Fruit fly (Drosophila melanogaster): ENCODE data around the gene laf.

laf gene

dm6 chr3R:4913181-4913580 is 34.8 kb upstream of the laf start (continued):
- no peak for TF ChIP-seq usp (GFP tag; optimal IDR thresholded peaks at IDR 0.05)
- no peak for TF ChIP-seq bbx (GFP tag; IDR thresholded peaks at IDR 0.05; ENCODE audit: partially characterized antibody)
- TF ChIP-seq Lim3 (GFP tag; IDR thresholded peaks at IDR 0.05): no peak
- no peak for TF ChIP-seq CG4617 (GFP tag; optimal IDR thresholded peaks at IDR 0.05; ENCODE audit: borderline replicate concordance)
- TF ChIP-seq E2f2 (GFP tag; IDR thresholded peaks at IDR 0.05): no peak
- no peak for TF ChIP-seq sqz (GFP tag; optimal IDR thresholded peaks at IDR 0.05)
- TF ChIP-seq dysf (GFP tag; IDR thresholded peaks at IDR 0.05): peak; percentile 32; the same call in 1 of the 3 replicates
- TF ChIP-seq mirr (GFP tag; optimal IDR thresholded peaks at IDR 0.05): no peak
- TF ChIP-seq seq (GFP tag; IDR thresholded peaks at IDR 0.05): no peak
- no peak for TF ChIP-seq tap (tag; optimal IDR thresholded peaks at IDR 0.05)
- TF ChIP-seq Xrp1 (GFP tag; IDR thresholded peaks at IDR 0.05): no peak
- peak; percentile 11 for TF ChIP-seq CG2678 (tag; optimal IDR thresholded peaks at IDR 0.05)
- no peak for TF ChIP-seq CG10959 (GFP tag; IDR thresholded peaks at IDR 0.05)
- no peak for TF ChIP-seq crol (GFP tag; IDR thresholded peaks at IDR 0.05)
- TF ChIP-seq dpn (GFP tag; optimal IDR thresholded peaks at IDR 0.05): peak in 1 of 2 experiments; percentile 7
- no peak for TF ChIP-seq YL-1 (GFP tag; optimal IDR thresholded peaks at IDR 0.05)
- no peak for TF ChIP-seq CG3838 (GFP tag; optimal IDR thresholded peaks at IDR 0.05)
- no peak for TF ChIP-seq MTF-1 (GFP tag; optimal IDR thresholded peaks at IDR 0.05; ENCODE audit: borderline replicate concordance)
- no peak for TF ChIP-seq CG7987 (GFP tag; optimal IDR thresholded peaks at IDR 0.05)
- TF ChIP-seq CG17568 (GFP tag; optimal IDR thresholded peaks at IDR 0.05): no peak
- no peak for TF ChIP-seq Max (GFP tag; optimal IDR thresholded peaks at IDR 0.05)
- no peak for TF ChIP-seq stc (GFP tag; IDR thresholded peaks at IDR 0.05)
- TF ChIP-seq Dad (GFP tag; optimal IDR thresholded peaks at IDR 0.05): no peak
- no peak for TF ChIP-seq CG2889 (GFP tag; IDR thresholded peaks at IDR 0.05)
- TF ChIP-seq CG7556 (GFP tag; optimal IDR thresholded peaks at IDR 0.05): peak; percentile 27
- TF ChIP-seq CG12942 (GFP tag; optimal IDR thresholded peaks at IDR 0.05): no peak
- no peak for TF ChIP-seq ATbp (GFP tag; optimal IDR thresholded peaks at IDR 0.05)
- TF ChIP-seq CG4820 (GFP tag; optimal IDR thresholded peaks at IDR 0.05): no peak

dm6 chr3R:4912130-4912549 is 33.8 kb upstream of the laf start:
- no peak for TF ChIP-seq HLH4C (GFP tag; IDR thresholded peaks at IDR 0.05; ENCODE audit: partially characterized antibody)
- no peak for TF ChIP-seq Dfd (GFP tag; optimal IDR thresholded peaks at IDR 0.05)
- TF ChIP-seq CG18262 (tag; optimal IDR thresholded peaks at IDR 0.05): peak; percentile 54
- peak; percentile 30 for TF ChIP-seq sqz (GFP tag; optimal IDR thresholded peaks at IDR 0.05)
- peak; percentile 77 for TF ChIP-seq cg (GFP tag; optimal IDR thresholded peaks at IDR 0.05)
- peak; percentile 6 for TF ChIP-seq chn (GFP tag; optimal IDR thresholded peaks at IDR 0.05)
- peak; percentile 80 for TF ChIP-seq dysf (GFP tag; IDR thresholded peaks at IDR 0.05)
- TF ChIP-seq CG15696 (tag; optimal IDR thresholded peaks at IDR 0.05): peak; percentile 33
- TF ChIP-seq D19A (tag; optimal IDR thresholded peaks at IDR 0.05): peak; percentile 48
- no peak for TF ChIP-seq bbx (GFP tag; IDR thresholded peaks at IDR 0.05; ENCODE audit: partially characterized antibody)
- TF ChIP-seq CG6654 (GFP tag; optimal IDR thresholded peaks at IDR 0.05): no peak
- TF ChIP-seq ranshi (GFP tag; IDR thresholded peaks at IDR 0.05): 0 out of 2 replicates have a peak, but pooled peaks have one; percentile 41
- 0 out of 3 replicates have a peak, but pooled peaks have one; percentile 37 for TF ChIP-seq CG6175 (GFP tag; IDR thresholded peaks at IDR 0.05)
- TF ChIP-seq CG13287 (GFP tag; IDR thresholded peaks at IDR 0.05; ENCODE audit: partially characterized antibody): no peak; the same call in 1 of the 2 replicates
- peak; percentile 66 to 87 for TF ChIP-seq Pdp1 (GFP tag; optimal IDR thresholded peaks at IDR 0.05)
- TF ChIP-seq gfzf (GFP tag; optimal IDR thresholded peaks at IDR 0.05): no peak
- TF ChIP-seq HLHmδ (GFP tag; optimal IDR thresholded peaks at IDR 0.05): no peak
- peak; percentile 46 for TF ChIP-seq MTF-1 (GFP tag; optimal IDR thresholded peaks at IDR 0.05; ENCODE audit: borderline replicate concordance)
- no peak for TF ChIP-seq CG42726 (GFP tag; IDR thresholded peaks at IDR 0.05; ENCODE audit: partially characterized antibody)
- peak; percentile 51 for TF ChIP-seq CG16815 (GFP tag; optimal IDR thresholded peaks at IDR 0.05)
- peak; percentile 62 for TF ChIP-seq CG12391 (tag; optimal IDR thresholded peaks at IDR 0.05)
- no peak for TF ChIP-seq TFAM (GFP tag; optimal IDR thresholded peaks at IDR 0.05)
- TF ChIP-seq Meics (GFP tag; optimal IDR thresholded peaks at IDR 0.05): peak; percentile 95
- peak; percentile 11 for TF ChIP-seq Spps (tag; optimal IDR thresholded peaks at IDR 0.05)
- peak; percentile 50; the same call in 1 of the 2 replicates for TF ChIP-seq ara (GFP tag; IDR thresholded peaks at IDR 0.05)
- peak; percentile 78 for TF ChIP-seq Hmr (GFP tag; optimal IDR thresholded peaks at IDR 0.05)

Measured in whole organism, embryonic.